Fruit fly (Drosophila melanogaster): ENCODE measurements around the gene aay.

The aay gene

DNA sequence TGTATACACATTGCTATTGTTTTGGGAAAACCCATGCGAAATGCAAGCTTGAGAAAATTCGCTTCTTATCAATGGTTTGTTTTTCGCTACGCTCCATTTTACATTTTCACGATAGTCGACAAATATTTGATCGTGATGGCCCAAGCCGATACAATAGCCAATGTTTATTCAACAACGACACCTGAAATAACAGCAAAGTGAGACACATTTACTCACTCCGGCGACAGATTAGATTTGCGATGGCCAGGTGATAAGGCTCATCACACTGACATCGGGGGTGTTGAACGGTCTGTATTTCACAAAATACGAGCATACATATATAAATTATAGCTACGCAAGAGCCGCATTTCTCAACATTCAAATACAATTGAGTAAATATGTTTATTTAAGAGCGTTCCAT, 25.9 kb upstream of the aay start (continued):
- TF ChIP-seq fd102C (GFP tag; optimal IDR thresholded peaks at IDR 0.05) = peak; percentile 80
- no peak for TF ChIP-seq pan (optimal IDR thresholded peaks at IDR 0.05)
- TF ChIP-seq pan (GFP tag; optimal IDR thresholded peaks at IDR 0.05 in 1 of 2, IDR thresholded peaks at IDR 0.05 in 1 of 2) = peak in 1 of 2 experiments; percentile 36
- 0 out of 2 replicates have a peak, but pooled peaks have one; percentile 38 for TF ChIP-seq CG5953 (GFP tag; IDR thresholded peaks at IDR 0.05)
- TF ChIP-seq CG2678 (tag; optimal IDR thresholded peaks at IDR 0.05) = peak; percentile 87
- peak; percentile 51; the same call in 1 of the 2 replicates for TF ChIP-seq MBD-R2 (GFP tag; IDR thresholded peaks at IDR 0.05)
- peak; percentile 26; the same call in 1 of the 2 replicates for TF ChIP-seq Ptx1 (GFP tag; IDR thresholded peaks at IDR 0.05)
- TF ChIP-seq CG7963 (GFP tag; IDR thresholded peaks at IDR 0.05; ENCODE audit: partially characterized antibody) = no peak
- peak; percentile 20 for TF ChIP-seq CG13775 (GFP tag; optimal IDR thresholded peaks at IDR 0.05)
- no peak for TF ChIP-seq Usf (GFP tag; optimal IDR thresholded peaks at IDR 0.05)
- no peak for TF ChIP-seq Sry-β (GFP tag; optimal IDR thresholded peaks at IDR 0.05)
- TF ChIP-seq ftz-f1 (GFP tag; optimal IDR thresholded peaks at IDR 0.05) = no peak
- peak in 1 of 2 experiments; percentile 1 for TF ChIP-seq chif (GFP tag; optimal IDR thresholded peaks at IDR 0.05)
- TF ChIP-seq grn (GFP tag; optimal IDR thresholded peaks at IDR 0.05) = peak; percentile 94
- TF ChIP-seq CG34422 (GFP tag; IDR thresholded peaks at IDR 0.05) = no peak
- TF ChIP-seq amos (GFP tag; IDR thresholded peaks at IDR 0.05; ENCODE audit: partially characterized antibody) = no peak
- TF ChIP-seq CHES-1-like (GFP tag; optimal IDR thresholded peaks at IDR 0.05) = peak; percentile 9
- peak; percentile 45 for TF ChIP-seq CG13624 (GFP tag; optimal IDR thresholded peaks at IDR 0.05)
- TF ChIP-seq Lpt (GFP tag; optimal IDR thresholded peaks at IDR 0.05) = no peak
- peak; percentile 86 for TF ChIP-seq Side (GFP tag; optimal IDR thresholded peaks at IDR 0.05)
- no peak for TF ChIP-seq ase (GFP tag; IDR thresholded peaks at IDR 0.05)
- peak; percentile 19 for TF ChIP-seq D19A (tag; optimal IDR thresholded peaks at IDR 0.05)
- peak; percentile 72 for TF ChIP-seq ATbp (GFP tag; optimal IDR thresholded peaks at IDR 0.05)
- TF ChIP-seq CG9609 (GFP tag; optimal IDR thresholded peaks at IDR 0.05) = no peak
- TF ChIP-seq CG8281 (tag; optimal IDR thresholded peaks at IDR 0.05) = peak; percentile 32
- TF ChIP-seq sc (optimal IDR thresholded peaks at IDR 0.05) = no peak
- TF ChIP-seq sc (GFP tag; optimal IDR thresholded peaks at IDR 0.05) = peak; percentile 28
- TF ChIP-seq CG17361 (GFP tag; IDR thresholded peaks at IDR 0.05) = no peak
- peak; percentile 39 for TF ChIP-seq CG13424 (tag; optimal IDR thresholded peaks at IDR 0.05)
- no peak for TF ChIP-seq Ets97D (GFP tag; optimal IDR thresholded peaks at IDR 0.05)
- peak; percentile 47 for TF ChIP-seq CG3995 (GFP tag; optimal IDR thresholded peaks at IDR 0.05)
- TF ChIP-seq CG6689 (GFP tag; IDR thresholded peaks at IDR 0.05) = no peak
- TF ChIP-seq CG17829 (tag; optimal IDR thresholded peaks at IDR 0.05) = no peak
- peak; percentile 13 for TF ChIP-seq trem (tag; optimal IDR thresholded peaks at IDR 0.05)
- peak; percentile 10 for TF ChIP-seq emc (GFP tag; optimal IDR thresholded peaks at IDR 0.05)
- TF ChIP-seq az2 (GFP tag; optimal IDR thresholded peaks at IDR 0.05) = no peak
- peak; percentile 16; the same call in 1 of the 2 replicates for TF ChIP-seq CG17328 (GFP tag; IDR thresholded peaks at IDR 0.05)
- TF ChIP-seq gro (GFP tag; optimal IDR thresholded peaks at IDR 0.05) = peak; percentile 94
- peak; percentile 70 for TF ChIP-seq CG4328 (GFP tag; optimal IDR thresholded peaks at IDR 0.05)
- TF ChIP-seq gem (tag; optimal IDR thresholded peaks at IDR 0.05) = peak; percentile 47
- no peak for TF ChIP-seq CkIIα-i1 (GFP tag; IDR thresholded peaks at IDR 0.05)
- no peak for TF ChIP-seq zen (tag; optimal IDR thresholded peaks at IDR 0.05)
- TF ChIP-seq Atf3 (GFP tag; optimal IDR thresholded peaks at IDR 0.05) = no peak
- peak; percentile 80 for TF ChIP-seq CG12299 (tag; optimal IDR thresholded peaks at IDR 0.05)
- TF ChIP-seq ci (GFP tag; IDR thresholded peaks at IDR 0.05) = peak; percentile 50; the same call in 2 of the 3 replicates
- TF ChIP-seq CG18476 (GFP tag; optimal IDR thresholded peaks at IDR 0.05) = peak; percentile 35
- peak; percentile 5; the same call in 1 of the 3 replicates for TF ChIP-seq dysf (GFP tag; IDR thresholded peaks at IDR 0.05)
- TF ChIP-seq Sry-δ (GFP tag; optimal IDR thresholded peaks at IDR 0.05) = peak; percentile 28
- no peak for TF ChIP-seq sens-2 (GFP tag; IDR thresholded peaks at IDR 0.05)
- TF ChIP-seq ato (GFP tag; IDR thresholded peaks at IDR 0.05; ENCODE audit: partially characterized antibody) = no peak
- peak; percentile 49 for TF ChIP-seq ERR (GFP tag; optimal IDR thresholded peaks at IDR 0.05)
- TF ChIP-seq CG1233 (GFP tag; optimal IDR thresholded peaks at IDR 0.05) = peak; percentile 75

Data from whole organism, embryonic.